Worm (Caenorhabditis elegans) whole organism, mixed stage, embryonic: ENCODE data around the gene Y69A2AR.16.

Experiments used
- M03D4.4 ChIP-seq: sonication (generic microtip); optimal IDR thresholded peaks from 2 replicates; lab custom pipeline; 2017; ENCODE audit warnings: mild to moderate bottlenecking, missing genetic modification characterization, missing compliant biosample characterization
- blmp-1 ChIP-seq: fragments of 150-350 bp; optimal IDR thresholded peaks from 2 replicates; lab custom pipeline; 2014; ENCODE audit warnings: missing biosample characterization, missing genetic modification characterization
- ceh-39 ChIP-seq: fragments of 150-350 bp; optimal IDR thresholded peaks from 2 replicates; lab custom pipeline; 2014; ENCODE audit warnings: missing biosample characterization, missing genetic modification characterization
- ceh-43 ChIP-seq: fragments of 200-800 bp; sonication (Bioruptor generic); optimal IDR thresholded peaks from 2 replicates; lab custom pipeline; 2018; ENCODE audit warnings: mild to moderate bottlenecking, missing genetic modification characterization, moderate library complexity, missing compliant biosample characterization
- ceh-83 ChIP-seq: fragments of 200-800 bp; sonication (Bioruptor generic); optimal IDR thresholded peaks from 2 replicates; lab custom pipeline; 2018; ENCODE audit warnings: mild to moderate bottlenecking, missing genetic modification characterization, missing compliant biosample characterization
- ces-1 ChIP-seq: fragments of 150-350 bp; optimal IDR thresholded peaks from 2 replicates; lab custom pipeline; 2014; ENCODE audit warnings: missing biosample characterization, missing genetic modification reagents, missing genetic modification characterization
- cnd-1 ChIP-seq: fragments of 200-800 bp; sonication (Bioruptor generic); optimal IDR thresholded peaks from 2 replicates; lab custom pipeline; 2018; ENCODE audit warnings: mild to moderate bottlenecking, missing genetic modification characterization, missing compliant biosample characterization
- drap-1 ChIP-seq: fragments of 200-800 bp; sonication (Bioruptor generic); optimal IDR thresholded peaks from 3 replicates; lab custom pipeline; 2018; ENCODE audit warnings: mild to moderate bottlenecking, missing genetic modification characterization, missing compliant biosample characterization
- elt-1 ChIP-seq: sonication (generic microtip); optimal IDR thresholded peaks from 2 replicates; lab custom pipeline; 2017; ENCODE audit warnings: missing genetic modification characterization, mild to moderate bottlenecking, missing compliant biosample characterization, antibody characterized with exemption, moderate library complexity, borderline replicate concordance; ENCODE audit not compliant: insufficient read depth
- elt-3 ChIP-seq: fragments of 150-350 bp; optimal IDR thresholded peaks from 2 replicates; lab custom pipeline; 2014; ENCODE audit warnings: missing biosample characterization, missing genetic modification characterization
- flh-1 ChIP-seq: fragments of 200-800 bp; sonication (Bioruptor generic); optimal IDR thresholded peaks from 2 replicates; lab custom pipeline; 2018; ENCODE audit warnings: mild to moderate bottlenecking, missing genetic modification characterization, moderate library complexity, missing compliant biosample characterization
- ham-2 ChIP-seq: fragments of 200-800 bp; sonication (Bioruptor generic); optimal IDR thresholded peaks from 2 replicates; lab custom pipeline; 2018; ENCODE audit warnings: mild to moderate bottlenecking, missing genetic modification characterization, missing compliant biosample characterization
- hlh-1 ChIP-seq: fragments of 150-350 bp; optimal IDR thresholded peaks from 2 replicates; lab custom pipeline; 2014; ENCODE audit warnings: missing biosample characterization, missing genetic modification reagents, missing genetic modification characterization
- lin-13 ChIP-seq: fragments of 150-350 bp; optimal IDR thresholded peaks from 2 replicates; lab custom pipeline; 2014; ENCODE audit warnings: missing biosample characterization, missing genetic modification characterization
- lin-32 ChIP-seq: fragments of 200-800 bp; sonication (Bioruptor generic); optimal IDR thresholded peaks from 2 replicates; lab custom pipeline; 2018; ENCODE audit warnings: mild to moderate bottlenecking, missing genetic modification characterization, missing compliant biosample characterization
- lsy-2 ChIP-seq: fragments of 150-350 bp; optimal IDR thresholded peaks from 2 replicates; lab custom pipeline; 2014; ENCODE audit warnings: missing biosample characterization, missing genetic modification characterization
- mab-5 ChIP-seq: fragments of 150-350 bp; optimal IDR thresholded peaks from 2 replicates; lab custom pipeline; 2014; ENCODE audit warnings: missing biosample characterization, missing genetic modification characterization
- mep-1 ChIP-seq: fragments of 150-350 bp; optimal IDR thresholded peaks from 2 replicates; lab custom pipeline; 2017; ENCODE audit warnings: missing biosample characterization, missing genetic modification reagents, missing genetic modification characterization, inconsistent platforms
- mls-2 ChIP-seq: sonication (generic microtip); optimal IDR thresholded peaks from 2 replicates; lab custom pipeline; 2016; ENCODE audit warnings: mild to moderate bottlenecking, missing genetic modification characterization, moderate library complexity, missing compliant biosample characterization
- nhr-12 ChIP-seq: fragments of 150-350 bp; optimal IDR thresholded peaks from 2 replicates; lab custom pipeline; 2014; ENCODE audit warnings: missing biosample characterization, missing genetic modification characterization
- nhr-237 ChIP-seq: fragments of 150-350 bp; optimal IDR thresholded peaks from 2 replicates; lab custom pipeline; 2014; ENCODE audit warnings: missing biosample characterization, missing genetic modification characterization
- nhr-28 ChIP-seq: fragments of 150-350 bp; optimal IDR thresholded peaks from 2 replicates; lab custom pipeline; 2014; ENCODE audit warnings: missing biosample characterization, missing genetic modification characterization
- nhr-76 ChIP-seq: sonication (generic microtip); optimal IDR thresholded peaks from 2 replicates; lab custom pipeline; 2017; ENCODE audit warnings: missing biosample characterization, missing genetic modification characterization
- pha-4 ChIP-seq: fragments of 150-350 bp; optimal IDR thresholded peaks from 2 replicates; lab custom pipeline; 2018; ENCODE audit warnings: missing biosample characterization, missing genetic modification reagents, missing genetic modification characterization
- sem-2 ChIP-seq: fragments of 200-800 bp; sonication (Bioruptor generic); optimal IDR thresholded peaks from 2 replicates; lab custom pipeline; 2018; ENCODE audit warnings: mild to moderate bottlenecking, missing genetic modification characterization, missing compliant biosample characterization
- snpc-4 ChIP-seq: fragments of 150-350 bp; optimal IDR thresholded peaks from 2 replicates; lab custom pipeline; 2014; ENCODE audit warnings: missing biosample characterization, missing genetic modification characterization
- sptf-1 ChIP-seq: sonication (generic microtip); optimal IDR thresholded peaks from 2 replicates; lab custom pipeline; 2017; ENCODE audit warnings: mild to moderate bottlenecking, missing genetic modification characterization, moderate library complexity, missing compliant biosample characterization
- unc-120 ChIP-seq: sonication (generic microtip); optimal IDR thresholded peaks from 2 replicates; lab custom pipeline; 2017; ENCODE audit warnings: missing genetic modification characterization, missing compliant biosample characterization; ENCODE audit not compliant: poor library complexity, severe bottlenecking
- unc-39 ChIP-seq: fragments of 150-350 bp; optimal IDR thresholded peaks from 2 replicates; lab custom pipeline; 2014; ENCODE audit warnings: missing biosample characterization, missing genetic modification characterization
- unc-62 ChIP-seq: fragments of 150-350 bp; optimal IDR thresholded peaks from 2 replicates; lab custom pipeline; 2014; ENCODE audit warnings: missing biosample characterization, missing genetic modification reagents, missing genetic modification characterization
- zip-8 ChIP-seq: fragments of 150-350 bp; optimal IDR thresholded peaks from 2 replicates; lab custom pipeline; 2014; ENCODE audit warnings: missing biosample characterization, missing genetic modification characterization
- ztf-11 ChIP-seq: fragments of 150-350 bp; optimal IDR thresholded peaks from 2 replicates; lab custom pipeline; 2014; ENCODE audit warnings: missing biosample characterization, missing genetic modification characterization

Gene Y69A2AR.16

ce11 chrIV:2556211-2556610, 58.6 kb downstream of the Y69A2AR.16 start:
- TF ChIP-seq unc-62 (GFP tag; lab: Kevin White, UChicago) (no peak), snpc-4 (tag; lab: Kevin White, UChicago) (no peak), unc-39 (tag; lab: Kevin White, UChicago) (no peak), lsy-2 (tag; lab: Kevin White, UChicago) (no peak), cnd-1 (no peak), pha-4 (tag; lab: Kevin White, UChicago) (no peak), nhr-76 (tag; lab: Kevin White, UChicago) (no peak), drap-1 (GFP tag; lab: Kevin White, UChicago) (no peak), ztf-11 (tag; lab: Kevin White, UChicago) (no peak), lin-13 (tag; lab: Kevin White, UChicago) (no peak), nhr-12 (tag; lab: Kevin White, UChicago) (no peak)

ce11 chrIV:2561358-2561757, 63.8 kb downstream of the Y69A2AR.16 start, which contains the start of gene Y69A2AR.46:
Gene Y69A2AR.46, plus strand, starts transcription at chrIV:2561658.
- TF ChIP-seq unc-62 (GFP tag; lab: Kevin White, UChicago), result no peak
- TF ChIP-seq ceh-83 (GFP tag; lab: Kevin White, UChicago), result no peak
- TF ChIP-seq blmp-1 (tag; lab: Kevin White, UChicago), result no peak
- no peak for TF ChIP-seq nhr-28 (tag; lab: Kevin White, UChicago)
- no peak for TF ChIP-seq cnd-1
- TF ChIP-seq mls-2 (tag; lab: Kevin White, UChicago), result no peak
- no peak for TF ChIP-seq drap-1 (GFP tag; lab: Kevin White, UChicago)
- TF ChIP-seq lin-13 (tag; lab: Kevin White, UChicago), result no peak
- TF ChIP-seq nhr-237 (tag; lab: Kevin White, UChicago), result no peak
- TF ChIP-seq pha-4 (tag; lab: Kevin White, UChicago), result no peak
- no peak for TF ChIP-seq lin-32 (GFP tag; lab: Kevin White, UChicago)
- TF ChIP-seq mep-1, result no peak
- TF ChIP-seq ceh-39 (tag; lab: Kevin White, UChicago), result no peak
- TF ChIP-seq elt-1, result no peak
- no peak for TF ChIP-seq nhr-12 (tag; lab: Kevin White, UChicago)
- no peak for TF ChIP-seq ham-2 (GFP tag; lab: Kevin White, UChicago)
- TF ChIP-seq sptf-1 (tag; lab: Kevin White, UChicago), result no peak
- no peak for TF ChIP-seq unc-39 (tag; lab: Kevin White, UChicago)

ce11 chrIV:2562071-2562470, 64.5 kb downstream of the Y69A2AR.16 start, which contains the start of gene Y69A2AR.50:
Gene Y69A2AR.50, plus strand, starts transcription at chrIV:2562371.
- TF ChIP-seq blmp-1 (tag; lab: Kevin White, UChicago), result no peak
- no peak for TF ChIP-seq M03D4.4 (tag; lab: Kevin White, UChicago)
- no peak for TF ChIP-seq ceh-43 (GFP tag; lab: Kevin White, UChicago)
- no peak for TF ChIP-seq pha-4 (tag; lab: Kevin White, UChicago)
- TF ChIP-seq snpc-4 (tag; lab: Kevin White, UChicago), result no peak
- TF ChIP-seq unc-39 (tag; lab: Kevin White, UChicago), result no peak
- no peak for TF ChIP-seq ztf-11 (tag; lab: Kevin White, UChicago)
- no peak for TF ChIP-seq ceh-83 (GFP tag; lab: Kevin White, UChicago)
- TF ChIP-seq ceh-39 (tag; lab: Kevin White, UChicago), result no peak
- TF ChIP-seq unc-120, result no peak
- no peak for TF ChIP-seq cnd-1
- no peak for TF ChIP-seq hlh-1 (tag; lab: Kevin White, UChicago)
- TF ChIP-seq, all 35 proteins: peak for 0

DNA sequence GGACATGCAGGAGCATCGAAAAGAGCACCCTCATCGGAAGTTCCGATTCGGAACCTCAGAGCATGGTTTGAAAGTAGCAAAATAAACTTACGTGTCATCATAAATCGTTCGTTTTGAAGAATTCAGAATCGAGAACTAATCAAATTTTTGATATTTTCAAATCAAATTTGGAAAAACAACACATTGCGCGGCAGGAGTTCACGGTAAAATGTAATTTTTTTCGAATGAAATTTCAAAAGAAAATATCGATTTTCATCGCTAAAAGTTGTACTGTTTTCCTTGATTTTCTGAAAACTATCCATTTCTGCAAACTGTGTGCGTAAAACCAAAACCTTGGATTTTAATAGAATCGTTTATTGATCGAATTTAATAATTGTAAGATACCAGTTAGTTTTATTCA, 66.4 kb downstream of the Y69A2AR.16 start, which contains the start of gene Y69A2AR.24:
Y69A2AR.24 (minus strand) TSS at position 101 of the 400 bp plus-strand sequence.
- TF ChIP-seq unc-120 (no peak), sem-2 (GFP tag; lab: Kevin White, UChicago) (no peak)

- TF ChIP-seq unc-120, result no peak
- no peak for TF ChIP-seq ztf-11 (tag; lab: Kevin White, UChicago)
- TF ChIP-seq mls-2 (tag; lab: Kevin White, UChicago), result no peak
- TF ChIP-seq sptf-1 (tag; lab: Kevin White, UChicago), result no peak
- no peak for TF ChIP-seq mab-5
- no peak for TF ChIP-seq ham-2 (GFP tag; lab: Kevin White, UChicago)
- no peak for TF ChIP-seq mep-1
- TF ChIP-seq zip-8 (tag; lab: Kevin White, UChicago), result no peak
- no peak for TF ChIP-seq ceh-83 (GFP tag; lab: Kevin White, UChicago)
- TF ChIP-seq unc-62 (GFP tag; lab: Kevin White, UChicago), result no peak
- TF ChIP-seq nhr-12 (tag; lab: Kevin White, UChicago), result no peak
- no peak for TF ChIP-seq lin-32 (GFP tag; lab: Kevin White, UChicago)
- TF ChIP-seq M03D4.4 (tag; lab: Kevin White, UChicago), result no peak
- TF ChIP-seq flh-1 (GFP tag; lab: Kevin White, UChicago), result no peak
- TF ChIP-seq snpc-4 (tag; lab: Kevin White, UChicago), result no peak
- TF ChIP-seq elt-3 (tag; lab: Kevin White, UChicago), result no peak
- TF ChIP-seq lsy-2 (tag; lab: Kevin White, UChicago), result no peak
- no peak for TF ChIP-seq ces-1
- TF ChIP-seq lin-13 (tag; lab: Kevin White, UChicago), result no peak
- no peak for TF ChIP-seq ceh-39 (tag; lab: Kevin White, UChicago)
Measured at ce11 chrIV:2568267-2568666, 70.7 kb downstream of the Y69A2AR.16 start, which contains the start of the genes Y69A2AR.25 and Y69A2AR.12. Gene Y69A2AR.25, minus strand, starts transcription at chrIV:2568367. Gene Y69A2AR.12, plus strand, starts transcription at chrIV:2568614.
